Fruit fly (Drosophila melanogaster) whole organism, prepupa: ENCODE measurements around the gene CG44838.

Source experiments
- CG10631 ChIP-seq: fragments of 200-800 bp; sonication (Bioruptor generic); optimal IDR thresholded peaks from 2 replicates; lab custom pipeline; 2016; ENCODE audit warnings: missing biosample characterization, missing genetic modification characterization
- CG11294 ChIP-seq: fragments of 200-800 bp; sonication (Bioruptor generic); IDR thresholded peaks from 2 replicates; pipeline ENCODE4 v1.3.6; 2022; ENCODE audit warnings: missing biosample characterization, missing genetic modification characterization
- CG11762 ChIP-seq: fragments of 200-800 bp; sonication (Bioruptor generic); optimal IDR thresholded peaks from 3 replicates; lab custom pipeline; 2016; ENCODE audit warnings: missing biosample characterization, missing genetic modification characterization; ENCODE audit not compliant: insufficient read depth
- CG15336 ChIP-seq: fragments of 200-800 bp; sonication (Bioruptor generic); IDR thresholded peaks from 2 replicates; pipeline ENCODE4 v1.3.6; 2022; ENCODE audit warnings: missing biosample characterization, missing genetic modification characterization
- CG3032 ChIP-seq: fragments of 200-800 bp; optimal IDR thresholded peaks from 2 replicates; lab custom pipeline; 2019; ENCODE audit warnings: missing biosample characterization, mild to moderate bottlenecking, missing genetic modification characterization, moderate library complexity
- CG34406 ChIP-seq: fragments of 200-800 bp; sonication (Bioruptor generic); optimal IDR thresholded peaks from 3 replicates; lab custom pipeline; 2016; ENCODE audit warnings: missing biosample characterization, missing genetic modification characterization
- CG3919 ChIP-seq: fragments of 200-800 bp; sonication (Bioruptor generic); optimal IDR thresholded peaks from 3 replicates; lab custom pipeline; 2016; ENCODE audit warnings: missing biosample characterization, missing genetic modification characterization
- CG4318 ChIP-seq: fragments of 200-800 bp; sonication (Bioruptor generic); optimal IDR thresholded peaks from 3 replicates; lab custom pipeline; 2017; ENCODE audit warnings: missing biosample characterization, mild to moderate bottlenecking, missing genetic modification characterization
- CG6163 ChIP-seq: fragments of 200-800 bp; sonication (Bioruptor generic); IDR thresholded peaks from 3 replicates; pipeline ENCODE4 v1.3.6; 2022; ENCODE audit warnings: missing biosample characterization, missing genetic modification characterization
- CG6792 ChIP-seq: fragments of 200-800 bp; sonication (Bioruptor generic); optimal IDR thresholded peaks from 3 replicates; lab custom pipeline; 2016; ENCODE audit warnings: missing biosample characterization, missing genetic modification characterization
- CG6808 ChIP-seq: fragments of 200-800 bp; sonication (Bioruptor generic); optimal IDR thresholded peaks from 3 replicates; lab custom pipeline; 2017; ENCODE audit warnings: missing biosample characterization, missing genetic modification characterization, mild to moderate bottlenecking, moderate library complexity, missing genetic modification reagents
- CG6854 ChIP-seq: fragments of 200-800 bp; sonication (Bioruptor generic); optimal IDR thresholded peaks from 2 replicates; lab custom pipeline; 2017; ENCODE audit warnings: missing biosample characterization, mild to moderate bottlenecking, missing genetic modification characterization
- CG7368 ChIP-seq: fragments of 200-800 bp; sonication (Bioruptor generic); optimal IDR thresholded peaks from 3 replicates; lab custom pipeline; 2016; ENCODE audit warnings: missing biosample characterization, missing genetic modification characterization
- CG8119 ChIP-seq: fragments of 200-800 bp; sonication (Bioruptor generic); IDR thresholded peaks from 3 replicates; pipeline ENCODE4 v1.3.6; 2022; ENCODE audit warnings: missing biosample characterization, missing genetic modification characterization
- CG8319 ChIP-seq: fragments of 200-800 bp; sonication (Bioruptor generic); optimal IDR thresholded peaks from 3 replicates; lab custom pipeline; 2016; ENCODE audit warnings: missing biosample characterization, missing genetic modification characterization
- CG8632 ChIP-seq: fragments of 200-800 bp; sonication (Bioruptor generic); optimal IDR thresholded peaks from 3 replicates; lab custom pipeline; 2016; ENCODE audit warnings: missing biosample characterization, missing genetic modification characterization
- CG9139 ChIP-seq: fragments of 200-800 bp; sonication (Bioruptor generic); optimal IDR thresholded peaks from 3 replicates; lab custom pipeline; 2017; ENCODE audit warnings: missing biosample characterization, mild to moderate bottlenecking, missing genetic modification characterization
- Eip93F ChIP-seq: fragments of 200-800 bp; sonication (Bioruptor generic); optimal IDR thresholded peaks from 2 replicates; lab custom pipeline; 2016; ENCODE audit warnings: missing biosample characterization, mild to moderate bottlenecking, missing genetic modification characterization
- Ets21C ChIP-seq: fragments of 200-800 bp; sonication (Bioruptor generic); optimal IDR thresholded peaks from 3 replicates; lab custom pipeline; 2016; ENCODE audit warnings: missing biosample characterization, missing genetic modification characterization
- Gug ChIP-seq: fragments of 200-800 bp; sonication (Bioruptor generic); IDR thresholded peaks from 2 replicates; pipeline ENCODE4 v1.3.6; 2022; ENCODE audit warnings: missing biosample characterization, missing genetic modification characterization
- Hr39 ChIP-seq: fragments of 200-800 bp; sonication (Bioruptor generic); optimal IDR thresholded peaks from 2 replicates; lab custom pipeline; 2016; ENCODE audit warnings: missing biosample characterization, missing genetic modification characterization
- Hr4 ChIP-seq: fragments of 200-800 bp; sonication (Bioruptor generic); optimal IDR thresholded peaks from 3 replicates; lab custom pipeline; 2016; ENCODE audit warnings: missing biosample characterization, missing genetic modification characterization
- Lpt ChIP-seq: fragments of 200-800 bp; sonication (Bioruptor generic); optimal IDR thresholded peaks from 3 replicates; lab custom pipeline; 2016; ENCODE audit warnings: missing biosample characterization, missing genetic modification characterization
- OdsH ChIP-seq: fragments of 200-800 bp; sonication (Bioruptor generic); optimal IDR thresholded peaks from 3 replicates; lab custom pipeline; 2016; ENCODE audit warnings: missing biosample characterization, missing genetic modification characterization
- Smox ChIP-seq: fragments of 200-800 bp; sonication (Bioruptor generic); optimal IDR thresholded peaks from 3 replicates; lab custom pipeline; 2016; ENCODE audit warnings: missing biosample characterization, missing genetic modification characterization
- acj6 ChIP-seq: fragments of 200-800 bp; sonication (Bioruptor generic); optimal IDR thresholded peaks from 3 replicates; lab custom pipeline; 2016; ENCODE audit warnings: missing biosample characterization, missing genetic modification characterization
- dsx ChIP-seq: fragments of 200-800 bp; optimal IDR thresholded peaks from 3 replicates; lab custom pipeline; 2019; ENCODE audit warnings: missing biosample characterization, mild to moderate bottlenecking, missing genetic modification characterization, moderate library complexity; ENCODE audit not compliant: poor library complexity, severe bottlenecking
- eg ChIP-seq: fragments of 200-800 bp; sonication (Bioruptor generic); IDR thresholded peaks from 3 replicates; pipeline ENCODE4 v1.3.6; 2022; ENCODE audit warnings: missing biosample characterization, missing genetic modification characterization
- esn ChIP-seq: fragments of 200-800 bp; sonication (Bioruptor generic); optimal IDR thresholded peaks from 2 replicates; lab custom pipeline; 2016; ENCODE audit warnings: missing biosample characterization, mild to moderate bottlenecking, missing genetic modification characterization, moderate library complexity
- fd59A ChIP-seq: fragments of 200-800 bp; sonication (Bioruptor generic); optimal IDR thresholded peaks from 2 replicates; lab custom pipeline; 2017; ENCODE audit warnings: missing biosample characterization, mild to moderate bottlenecking, missing genetic modification characterization, missing genetic modification reagents
- fd85E ChIP-seq: fragments of 200-800 bp; sonication (Bioruptor generic); optimal IDR thresholded peaks from 3 replicates; lab custom pipeline; 2016; ENCODE audit warnings: missing biosample characterization, missing genetic modification characterization
- fkh ChIP-seq: fragments of 200-800 bp; sonication (Bioruptor generic); optimal IDR thresholded peaks from 3 replicates; lab custom pipeline; 2017; ENCODE audit warnings: missing biosample characterization, mild to moderate bottlenecking, missing genetic modification characterization, moderate library complexity
- lz ChIP-seq: fragments of 200-800 bp; sonication (Bioruptor generic); optimal IDR thresholded peaks from 3 replicates; lab custom pipeline; 2016; ENCODE audit warnings: missing biosample characterization, missing genetic modification characterization
- net ChIP-seq: fragments of 200-800 bp; sonication (Bioruptor generic); optimal IDR thresholded peaks from 3 replicates; lab custom pipeline; 2016; ENCODE audit warnings: missing biosample characterization, missing genetic modification characterization
- salr ChIP-seq, 2 experiments: fragments of 200-800 bp; sonication (Bioruptor generic); optimal IDR thresholded peaks; 3 replicates each; lab custom pipeline; 2016 to 2018; ENCODE audit warnings: missing biosample characterization in 2 of 2, missing genetic modification characterization in 2 of 2, mild to moderate bottlenecking in 1 of 2
- spab ChIP-seq: fragments of 200-800 bp; sonication (Bioruptor generic); optimal IDR thresholded peaks from 2 replicates; lab custom pipeline; 2017; ENCODE audit warnings: missing biosample characterization, mild to moderate bottlenecking, missing genetic modification characterization, missing genetic modification reagents
- ss ChIP-seq, 2 experiments: fragments of 200-800 bp; sonication (Bioruptor generic); optimal IDR thresholded peaks; 2 replicates in 1 of 2; 3 replicates in 1 of 2; lab custom pipeline; 2017 to 2018; ENCODE audit warnings: mild to moderate bottlenecking in 2 of 2, missing biosample characterization in 2 of 2, missing genetic modification characterization in 2 of 2, moderate library complexity in 1 of 2
- svp ChIP-seq: fragments of 200-800 bp; sonication (Bioruptor generic); peaks from one replicate; lab custom pipeline; 2016; ENCODE audit warnings: missing biosample characterization, missing genetic modification characterization
- vri ChIP-seq: fragments of 200-800 bp; sonication (Bioruptor generic); optimal IDR thresholded peaks from 3 replicates; lab custom pipeline; 2016; ENCODE audit warnings: missing biosample characterization, mild to moderate bottlenecking, missing genetic modification characterization

Gene CG44838

dm6 chr3L:9422636-9423419, 38.0 kb upstream of the CG44838 start, which contains the start of gene aay (continued):
- TF ChIP-seq CG3032 (tag; lab: Kevin White, UChicago) (peak; percentile 97), CG6163 (peak; percentile 98), net (peak; percentile 99), CG9139 (GFP tag; lab: Kevin White, UChicago) (peak; percentile 92), ss (GFP tag; optimal IDR thresholded peaks at IDR 0.05; lab: Kevin White, UChicago) (peak; percentile 95 to 98), CG34406 (GFP tag; lab: Kevin White, UChicago) (peak; percentile 100), svp (peak; percentile 100), acj6 (GFP tag; lab: Kevin White, UChicago) (peak; percentile 99), CG6854 (peak; percentile 99), CG15336 (GFP tag; lab: Robert Waterston, UW) (peak; percentile 99), CG6792 (peak; percentile 99), CG7368 (GFP tag; lab: Kevin White, UChicago) (peak; percentile 99), CG8632 (GFP tag; lab: Kevin White, UChicago) (peak; percentile 99), eg (GFP tag; lab: Robert Waterston, UW) (peak; percentile 98), fd85E (GFP tag; lab: Kevin White, UChicago) (peak; percentile 97), CG10631 (GFP tag; lab: Kevin White, UChicago) (peak; percentile 99), fd59A (GFP tag; lab: Kevin White, UChicago) (peak; percentile 95), dsx (GFP tag; lab: Kevin White, UChicago) (peak; percentile 97), Ets21C (GFP tag; lab: Kevin White, UChicago) (peak; percentile 97), spab (GFP tag; lab: Kevin White, UChicago) (peak; percentile 95), vri (GFP tag; lab: Kevin White, UChicago) (peak; percentile 98), Hr39 (peak; percentile 99), CG6808 (peak; percentile 95), lz (GFP tag; lab: Kevin White, UChicago) (peak; percentile 99), CG8119 (peak; percentile 99), CG4318 (peak; percentile 94), salr (GFP tag; optimal IDR thresholded peaks at IDR 0.05; lab: Kevin White, UChicago) (peak; percentile 95 to 96), CG11294 (GFP tag; lab: Robert Waterston, UW) (peak; percentile 97), Smox (peak; percentile 99), esn (peak; percentile 100), CG8319 (GFP tag; lab: Kevin White, UChicago) (peak; percentile 98), Lpt (peak; percentile 97), Gug (GFP tag; lab: Robert Waterston, UW) (peak; percentile 98), CG3919 (GFP tag; lab: Kevin White, UChicago) (peak; percentile 99), fkh (GFP tag; lab: Kevin White, UChicago) (peak; percentile 92), Eip93F (peak; percentile 99), OdsH (GFP tag; lab: Kevin White, UChicago) (peak; percentile 99), CG11762 (GFP tag; lab: Kevin White, UChicago) (peak; percentile 98), Hr4 (GFP tag; lab: Kevin White, UChicago) (peak; percentile 99)
